Fruit fly (Drosophila melanogaster) whole organism, embryonic: ENCODE results near the gene CG33332.

ENCODE experiments used
- B-H2 ChIP-seq: fragments of 200-800 bp; sonication (Bioruptor generic); optimal IDR thresholded peaks from 2 replicates; lab custom pipeline; 2018; ENCODE audit warnings: missing biosample characterization, mild to moderate bottlenecking, missing genetic modification characterization
- CG10209 ChIP-seq: fragments of 200-800 bp; sonication (Bioruptor generic); optimal IDR thresholded peaks from 3 replicates; lab custom pipeline; 2017; ENCODE audit warnings: missing biosample characterization, mild to moderate bottlenecking, missing genetic modification characterization, missing genetic modification reagents
- CG1024 ChIP-seq: fragments of 200-800 bp; sonication (Bioruptor generic); IDR thresholded peaks from 2 replicates; pipeline ENCODE4 v1.3.6; 2022; ENCODE audit warnings: missing biosample characterization, missing genetic modification characterization
- CG10267 ChIP-seq: fragments of 200-800 bp; sonication (Bioruptor generic); optimal IDR thresholded peaks from 2 replicates; lab custom pipeline; 2018; ENCODE audit warnings: missing biosample characterization, mild to moderate bottlenecking, missing genetic modification characterization, moderate library complexity
- CG11560 ChIP-seq: fragments of 200-800 bp; sonication (Bioruptor generic); IDR thresholded peaks from 3 replicates; pipeline ENCODE4 v1.3.6; 2022; ENCODE audit warnings: missing biosample characterization, missing genetic modification characterization
- CG14710 ChIP-seq: fragments of 200-800 bp; sonication (Bioruptor generic); optimal IDR thresholded peaks from 3 replicates; lab custom pipeline; 2019; ENCODE audit warnings: missing biosample characterization, mild to moderate bottlenecking, missing genetic modification characterization, moderate library complexity
- CG14860 ChIP-seq: fragments of 200-800 bp; sonication (Bioruptor generic); IDR thresholded peaks from 3 replicates; pipeline ENCODE4 v1.3.6; 2022; ENCODE audit warnings: missing biosample characterization, missing genetic modification characterization; ENCODE audit not compliant: partially characterized antibody
- CG16815 ChIP-seq: fragments of 200-800 bp; sonication (Bioruptor generic); optimal IDR thresholded peaks from 3 replicates; lab custom pipeline; 2017; ENCODE audit warnings: missing biosample characterization, mild to moderate bottlenecking, missing genetic modification characterization
- CG18011 ChIP-seq: fragments of 200-800 bp; sonication (Bioruptor generic); optimal IDR thresholded peaks from 2 replicates; lab custom pipeline; 2017; ENCODE audit warnings: missing biosample characterization, missing genetic modification characterization, mild to moderate bottlenecking, moderate library complexity, missing genotype
- CG2202 ChIP-seq: fragments of 200-800 bp; sonication (Bioruptor generic); optimal IDR thresholded peaks from 2 replicates; lab custom pipeline; 2018; ENCODE audit warnings: missing biosample characterization, mild to moderate bottlenecking, missing genetic modification characterization
- CG32767 ChIP-seq: fragments of 200-800 bp; sonication (Bioruptor generic); IDR thresholded peaks from 2 replicates; pipeline ENCODE4 v1.3.6; 2022; ENCODE audit warnings: missing biosample characterization, missing genetic modification characterization
- CG3281 ChIP-seq: fragments of 200-800 bp; sonication (Bioruptor generic); optimal IDR thresholded peaks from 3 replicates; lab custom pipeline; 2017; ENCODE audit warnings: missing biosample characterization, mild to moderate bottlenecking, missing genetic modification characterization
- CG34376 ChIP-seq: fragments of 200-800 bp; sonication (Bioruptor generic); optimal IDR thresholded peaks from 2 replicates; lab custom pipeline; 2018; ENCODE audit warnings: missing biosample characterization, mild to moderate bottlenecking, missing genetic modification characterization
- CG34422 ChIP-seq: fragments of 200-800 bp; sonication (Bioruptor generic); IDR thresholded peaks from 3 replicates; pipeline ENCODE4 v1.3.6; 2022; ENCODE audit warnings: missing biosample characterization, missing genetic modification characterization
- CG4282 ChIP-seq: fragments of 200-800 bp; sonication (Bioruptor generic); optimal IDR thresholded peaks from 2 replicates; lab custom pipeline; 2016; ENCODE audit warnings: missing biosample characterization, missing genetic modification characterization
- CG4404 ChIP-seq: fragments of 200-800 bp; sonication (Bioruptor generic); IDR thresholded peaks from 2 replicates; pipeline ENCODE4 v1.3.6; 2022; ENCODE audit warnings: missing biosample characterization, missing genetic modification characterization
- CG6654 ChIP-seq: fragments of 200-800 bp; sonication (Bioruptor generic); optimal IDR thresholded peaks from 2 replicates; lab custom pipeline; 2017; ENCODE audit warnings: missing biosample characterization, mild to moderate bottlenecking, missing genetic modification characterization
- CG7839 ChIP-seq: fragments of 200-800 bp; sonication (Bioruptor generic); optimal IDR thresholded peaks from 3 replicates; lab custom pipeline; 2018; ENCODE audit warnings: missing biosample characterization, mild to moderate bottlenecking, missing genetic modification characterization, moderate library complexity
- CG8290 ChIP-seq, 3 experiments: fragments of 200-800 bp; sonication (Bioruptor generic); optimal IDR thresholded peaks; 2 replicates each; lab custom pipeline; 2016 to 2019; ENCODE audit warnings: missing biosample characterization in 3 of 3, missing genetic modification characterization in 3 of 3, mild to moderate bottlenecking in 2 of 3, moderate library complexity in 1 of 3
- CG8478 ChIP-seq: fragments of >200 bp; optimal IDR thresholded peaks from 2 replicates; lab custom pipeline; 2018
- CG9437 ChIP-seq: fragments of 200-800 bp; sonication (Bioruptor generic); optimal IDR thresholded peaks from 2 replicates; lab custom pipeline; 2018; ENCODE audit warnings: missing biosample characterization, mild to moderate bottlenecking, missing genetic modification characterization
- CG9609 ChIP-seq: fragments of 200-800 bp; sonication (Bioruptor generic); optimal IDR thresholded peaks from 3 replicates; lab custom pipeline; 2016; ENCODE audit warnings: missing biosample characterization, missing genetic modification characterization
- CG9727 ChIP-seq: fragments of 200-800 bp; sonication (Bioruptor generic); optimal IDR thresholded peaks from 3 replicates; lab custom pipeline; 2017; ENCODE audit warnings: missing biosample characterization, mild to moderate bottlenecking, missing genetic modification characterization
- Camta ChIP-seq: fragments of 200-800 bp; sonication (Bioruptor generic); optimal IDR thresholded peaks from 2 replicates; lab custom pipeline; 2016; ENCODE audit warnings: missing biosample characterization, missing genetic modification characterization
- Dip2 ChIP-seq: fragments of 200-800 bp; sonication (Bioruptor generic); IDR thresholded peaks from 2 replicates; pipeline ENCODE4 v1.3.6; 2022; ENCODE audit warnings: missing biosample characterization, missing genetic modification characterization
- Dp ChIP-seq: fragments of 200-800 bp; sonication (Bioruptor generic); optimal IDR thresholded peaks from 2 replicates; lab custom pipeline; 2018; ENCODE audit warnings: missing biosample characterization, mild to moderate bottlenecking, missing genetic modification characterization, moderate library complexity
- ERR ChIP-seq: fragments of 200-800 bp; sonication (Bioruptor generic); optimal IDR thresholded peaks from 2 replicates; lab custom pipeline; 2016; ENCODE audit warnings: missing biosample characterization, missing genetic modification characterization
- Eip74EF ChIP-seq, 2 experiments: fragments of 200-800 bp in 1 of 2; fragments of >200 bp in 1 of 2; sonication (Bioruptor generic) in 1 of 2; optimal IDR thresholded peaks; 2 replicates each; lab custom pipeline; 2017 to 2019; ENCODE audit warnings: missing biosample characterization in 2 of 2, missing genetic modification characterization in 2 of 2, mild to moderate bottlenecking in 1 of 2, moderate library complexity in 1 of 2
- Hr39 ChIP-seq: fragments of >200 bp; optimal IDR thresholded peaks from 2 replicates; lab custom pipeline; 2017
- Lhr ChIP-seq: fragments of 200-800 bp; sonication (Bioruptor generic); optimal IDR thresholded peaks from 3 replicates; lab custom pipeline; 2017; ENCODE audit warnings: mild to moderate bottlenecking, missing biosample characterization, missing genetic modification reagents, missing genetic modification characterization
- NFAT ChIP-seq: fragments of 200-800 bp; sonication (Bioruptor generic); IDR thresholded peaks from 2 replicates; pipeline ENCODE4 v1.3.6; 2022; ENCODE audit warnings: missing biosample characterization, missing genetic modification characterization
- NfI ChIP-seq: fragments of 200-800 bp; sonication (Bioruptor generic); optimal IDR thresholded peaks from 3 replicates; lab custom pipeline; 2018; ENCODE audit warnings: missing biosample characterization, mild to moderate bottlenecking, missing genetic modification characterization, moderate library complexity
- Opbp ChIP-seq: fragments of 200-800 bp; sonication (Bioruptor generic); IDR thresholded peaks from 3 replicates; pipeline ENCODE4 v1.3.6; 2022; ENCODE audit warnings: missing biosample characterization, missing genetic modification characterization; ENCODE audit not compliant: partially characterized antibody
- Rfx ChIP-seq: fragments of 200-800 bp; sonication (Bioruptor generic); IDR thresholded peaks from 2 replicates; pipeline ENCODE4 v1.3.6; 2022; ENCODE audit warnings: missing biosample characterization, missing genetic modification characterization
- Six4 ChIP-seq: fragments of 200-800 bp; sonication (Bioruptor generic); optimal IDR thresholded peaks from 2 replicates; lab custom pipeline; 2016; ENCODE audit warnings: missing biosample characterization, missing genetic modification characterization
- Ssrp ChIP-seq: fragments of 200-800 bp; sonication (Bioruptor generic); optimal IDR thresholded peaks from 2 replicates; lab custom pipeline; 2018; ENCODE audit warnings: missing biosample characterization, mild to moderate bottlenecking, missing genetic modification characterization, moderate library complexity
- bbx ChIP-seq: fragments of 200-800 bp; sonication (Bioruptor generic); IDR thresholded peaks from 2 replicates; pipeline ENCODE4 v1.3.6; 2022; ENCODE audit warnings: missing biosample characterization, missing genetic modification characterization; ENCODE audit not compliant: partially characterized antibody
- cg ChIP-seq: fragments of 200-800 bp; sonication (Bioruptor generic); optimal IDR thresholded peaks from 3 replicates; lab custom pipeline; 2019; ENCODE audit warnings: missing biosample characterization, mild to moderate bottlenecking, missing genetic modification characterization, moderate library complexity
- chm ChIP-seq: fragments of 200-800 bp; sonication (Bioruptor generic); IDR thresholded peaks from 2 replicates; pipeline ENCODE4 v1.3.6; 2022; ENCODE audit warnings: missing biosample characterization, missing genetic modification characterization
- dmrt11E ChIP-seq: fragments of 200-800 bp; sonication (Bioruptor generic); optimal IDR thresholded peaks from 3 replicates; lab custom pipeline; 2018; ENCODE audit warnings: missing biosample characterization, mild to moderate bottlenecking, missing genetic modification characterization, moderate library complexity
- dmrt99B ChIP-seq: fragments of 200-800 bp; sonication (Bioruptor generic); optimal IDR thresholded peaks from 2 replicates; lab custom pipeline; 2018; ENCODE audit warnings: missing biosample characterization, mild to moderate bottlenecking, missing genetic modification characterization, moderate library complexity
- nerfin-2 ChIP-seq: fragments of 200-800 bp; sonication (Bioruptor generic); IDR thresholded peaks from 2 replicates; pipeline ENCODE4 v1.3.6; 2022; ENCODE audit warnings: missing biosample characterization, missing genetic modification characterization; ENCODE audit not compliant: partially characterized antibody
- pnt ChIP-seq: fragments of 200-800 bp; sonication (Bioruptor generic); optimal IDR thresholded peaks from 3 replicates; lab custom pipeline; 2016; ENCODE audit warnings: missing biosample characterization, missing genetic modification characterization
- pzg ChIP-seq: fragments of 200-800 bp; sonication (Bioruptor generic); optimal IDR thresholded peaks from 3 replicates; lab custom pipeline; 2018; ENCODE audit warnings: missing biosample characterization, mild to moderate bottlenecking, missing genetic modification characterization, moderate library complexity
- ranshi ChIP-seq: fragments of 200-800 bp; sonication (Bioruptor generic); IDR thresholded peaks from 2 replicates; pipeline ENCODE4 v1.3.6; 2022; ENCODE audit warnings: missing biosample characterization, missing genetic modification characterization
- sens-2 ChIP-seq: fragments of 200-800 bp; sonication (Bioruptor generic); IDR thresholded peaks from 2 replicates; pipeline ENCODE4 v1.3.6; 2022; ENCODE audit warnings: missing biosample characterization, missing genetic modification characterization
- trh ChIP-seq: fragments of 200-800 bp; sonication (Bioruptor generic); optimal IDR thresholded peaks from 2 replicates; lab custom pipeline; 2016; ENCODE audit warnings: missing biosample characterization, missing genetic modification characterization
- tup ChIP-seq: fragments of 200-800 bp; sonication (Bioruptor generic); optimal IDR thresholded peaks from 2 replicates; lab custom pipeline; 2016; ENCODE audit warnings: missing biosample characterization, mild to moderate bottlenecking, missing genetic modification characterization, moderate library complexity
- zfh2 ChIP-seq: fragments of 200-800 bp; sonication (Bioruptor generic); optimal IDR thresholded peaks from 2 replicates; lab custom pipeline; 2016; ENCODE audit warnings: missing biosample characterization, missing genetic modification characterization

The CG33332 gene

dm6 chr3R:14903837-14904431 is 17.7 kb downstream of the CG33332 start, which contains the start of gene VhaPPA1-1 (continued):
- TF ChIP-seq CG10267 (tag; lab: Kevin White, UChicago) (peak; percentile 66), chm (peak; percentile 57; the same call in 1 of the 2 replicates), ERR (GFP tag; lab: Kevin White, UChicago) (no peak), CG9727 (peak; percentile 32), CG18011 (GFP tag; lab: Kevin White, UChicago) (peak; percentile 17), nerfin-2 (GFP tag; lab: Robert Waterston, UW) (no peak; the same call in 1 of the 2 replicates), CG8478 (lab: Kevin White, UChicago) (peak; percentile 57), NFAT (no peak), dmrt11E (tag; lab: Kevin White, UChicago) (peak; percentile 27), CG3281 (GFP tag; lab: Kevin White, UChicago) (no peak), NfI (peak; percentile 14), CG16815 (GFP tag; lab: Kevin White, UChicago) (no peak), dmrt99B (tag; lab: Kevin White, UChicago) (no peak), cg (no peak), Ssrp (tag; lab: Kevin White, UChicago) (peak; percentile 10), CG8290 (GFP tag; optimal IDR thresholded peaks at IDR 0.05; lab: Kevin White, UChicago) (no peak), CG8290 (tag; optimal IDR thresholded peaks at IDR 0.05; lab: Kevin White, UChicago) (peak in 1 of 2 experiments; percentile 2), Dip2 (GFP tag; lab: Robert Waterston, UW) (no peak), Dp (GFP tag; lab: Kevin White, UChicago) (peak; percentile 73), Rfx (GFP tag; lab: Robert Waterston, UW) (0 out of 2 replicates have a peak, but pooled peaks have one; percentile 4), CG7839 (tag; lab: Kevin White, UChicago) (peak; percentile 4), CG11560 (tag; lab: Robert Waterston, UW) (peak; percentile 99), CG10209 (no peak), CG14710 (peak; percentile 85), CG2202 (tag; lab: Kevin White, UChicago) (peak; percentile 2), CG34376 (peak; percentile 17), pnt (GFP tag; lab: Kevin White, UChicago) (no peak), Lhr (GFP tag; lab: Kevin White, UChicago) (peak; percentile 77), CG9437 (GFP tag; lab: Kevin White, UChicago) (no peak), CG1024 (GFP tag; lab: Robert Waterston, UW) (no peak), zfh2 (GFP tag; lab: Kevin White, UChicago) (peak; percentile 23), bbx (GFP tag; lab: Robert Waterston, UW) (0 out of 2 replicates have a peak, but pooled peaks have one; percentile 20), CG34422 (GFP tag; lab: Robert Waterston, UW) (peak; percentile 62; the same call in 1 of the 3 replicates), CG4404 (GFP tag; lab: Robert Waterston, UW) (no peak), Opbp (GFP tag; lab: Robert Waterston, UW) (peak; percentile 48; the same call in 1 of the 3 replicates), tup (GFP tag; lab: Kevin White, UChicago) (no peak), Eip74EF (GFP tag; optimal IDR thresholded peaks at IDR 0.05; lab: Kevin White, UChicago) (no peak), pzg (peak; percentile 84), Hr39 (lab: Kevin White, UChicago) (no peak), Six4 (GFP tag; lab: Kevin White, UChicago) (no peak), B-H2 (GFP tag; lab: Kevin White, UChicago) (no peak), Camta (GFP tag; lab: Kevin White, UChicago) (no peak), CG4282 (GFP tag; lab: Kevin White, UChicago) (no peak), sens-2 (GFP tag; lab: Robert Waterston, UW) (0 out of 2 replicates have a peak, but pooled peaks have one; percentile 28), CG32767 (no peak), trh (GFP tag; lab: Kevin White, UChicago) (no peak), CG6654 (no peak), CG14860 (GFP tag; lab: Robert Waterston, UW) (peak; percentile 68; the same call in 2 of the 3 replicates), CG9609 (no peak), ranshi (no peak)
